Fruit fly (Drosophila melanogaster): ENCODE measurements around the gene CG42245.

DNA sequence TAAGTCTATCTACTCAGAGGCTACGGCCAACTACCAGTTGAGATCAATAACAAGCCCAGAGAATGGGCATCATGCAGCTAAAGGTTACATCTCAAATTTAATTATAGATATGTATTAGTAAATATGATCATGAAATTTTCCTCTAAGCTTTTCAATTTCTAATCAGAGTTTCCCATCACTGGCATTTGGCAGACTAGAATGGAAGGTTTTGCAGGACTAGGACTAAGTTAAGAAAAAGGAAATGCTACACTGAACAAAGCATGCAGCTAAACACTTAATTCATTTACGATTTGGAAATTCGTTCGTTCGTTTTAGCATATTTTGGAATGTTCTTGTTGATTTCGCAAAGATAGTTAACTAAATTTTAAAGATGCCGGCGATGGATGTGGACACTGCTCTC, 27.8 kb downstream of the CG42245 start, which contains the start of gene CG33233:
- TF ChIP-seq ttk (optimal IDR thresholded peaks at IDR 0.05) = no peak
- TF ChIP-seq h (optimal IDR thresholded peaks at IDR 0.05) = no peak
- no peak for TF ChIP-seq psq (optimal IDR thresholded peaks at IDR 0.05)
- TF ChIP-seq Myc (optimal IDR thresholded peaks at IDR 0.05) = no peak

All from Kc167 (cell line).